Worm (Caenorhabditis elegans) whole organism, late embryonic: ENCODE measurements around the gene F11G11.13.
"Not testable (repeated sequence)": the region's sequence is repeated elsewhere in the genome, so short reads cannot be mapped to it uniquely, and the experiment has no call there.

Source experiments
- C08G9.2 ChIP-seq: sonication (generic microtip); optimal IDR thresholded peaks from 2 replicates; lab custom pipeline; 2016; ENCODE audit warnings: mild to moderate bottlenecking, missing genetic modification characterization, moderate library complexity, missing compliant biosample characterization
- Y22D7AL.16 ChIP-seq: sonication (generic microtip); optimal IDR thresholded peaks from 2 replicates; lab custom pipeline; 2016; ENCODE audit warnings: missing genetic modification characterization, missing compliant biosample characterization
- ceh-18 ChIP-seq: sonication (generic microtip); optimal IDR thresholded peaks from 2 replicates; lab custom pipeline; 2016; ENCODE audit warnings: missing genetic modification characterization, missing compliant biosample characterization
- ceh-2 ChIP-seq: sonication (generic microtip); optimal IDR thresholded peaks from 2 replicates; lab custom pipeline; 2016; ENCODE audit warnings: missing genotype, missing genetic modification characterization, missing compliant biosample characterization
- ceh-22 ChIP-seq: sonication (generic microtip); optimal IDR thresholded peaks from 2 replicates; lab custom pipeline; 2017; ENCODE audit warnings: missing biosample characterization, missing genetic modification characterization
- ceh-24 ChIP-seq: sonication (generic microtip); optimal IDR thresholded peaks from 2 replicates; lab custom pipeline; 2016; ENCODE audit warnings: mild to moderate bottlenecking, missing genetic modification characterization, missing compliant biosample characterization
- ceh-31 ChIP-seq: sonication (generic microtip); optimal IDR thresholded peaks from 2 replicates; lab custom pipeline; 2016; ENCODE audit warnings: missing genetic modification characterization, missing compliant biosample characterization
- ceh-9 ChIP-seq: sonication (generic microtip); optimal IDR thresholded peaks from 2 replicates; lab custom pipeline; 2016; ENCODE audit warnings: mild to moderate bottlenecking, missing genetic modification characterization, inconsistent platforms, missing compliant biosample characterization
- dmd-4 ChIP-seq: sonication (generic microtip); optimal IDR thresholded peaks from 2 replicates; lab custom pipeline; 2016; ENCODE audit warnings: borderline replicate concordance, missing genetic modification characterization, missing compliant biosample characterization
- elt-2 ChIP-seq: sonication (generic microtip); optimal IDR thresholded peaks from 2 replicates; lab custom pipeline; 2016; ENCODE audit warnings: missing genetic modification reagents, missing genetic modification characterization, missing compliant biosample characterization
- hlh-15 ChIP-seq: sonication (generic microtip); optimal IDR thresholded peaks from 2 replicates; lab custom pipeline; 2016; ENCODE audit warnings: missing genetic modification characterization, missing compliant biosample characterization
- madf-2 ChIP-seq: sonication (generic microtip); optimal IDR thresholded peaks from 2 replicates; lab custom pipeline; 2017; ENCODE audit warnings: missing genetic modification characterization, missing compliant biosample characterization
- nhr-11 ChIP-seq: fragments of 150-350 bp; optimal IDR thresholded peaks from 2 replicates; lab custom pipeline; 2014; ENCODE audit warnings: missing biosample characterization, missing genetic modification characterization
- nhr-232 ChIP-seq: sonication (generic microtip); optimal IDR thresholded peaks from 2 replicates; lab custom pipeline; 2016; ENCODE audit warnings: missing genetic modification characterization, missing compliant biosample characterization
- npax-4 ChIP-seq: sonication (generic microtip); optimal IDR thresholded peaks from 2 replicates; lab custom pipeline; 2016; ENCODE audit warnings: missing genetic modification characterization, missing compliant biosample characterization
- pat-9 ChIP-seq: fragments of 200-800 bp; sonication (Bioruptor generic); optimal IDR thresholded peaks from 2 replicates; lab custom pipeline; 2018; ENCODE audit warnings: mild to moderate bottlenecking, missing genetic modification characterization, moderate library complexity, missing compliant biosample characterization
- pax-1 ChIP-seq: fragments of 150-350 bp; optimal IDR thresholded peaks from 2 replicates; lab custom pipeline; 2014; ENCODE audit warnings: missing biosample characterization, missing genetic modification characterization
- pha-2 ChIP-seq: sonication (generic microtip); optimal IDR thresholded peaks from 2 replicates; lab custom pipeline; 2017; ENCODE audit warnings: mild to moderate bottlenecking, missing genetic modification characterization, missing compliant biosample characterization
- pha-4 ChIP-seq: fragments of 150-350 bp; optimal IDR thresholded peaks from 2 replicates; lab custom pipeline; 2018; ENCODE audit warnings: missing biosample characterization, missing genetic modification reagents, missing genetic modification characterization
- pqm-1 ChIP-seq: sonication (generic microtip); optimal IDR thresholded peaks from 2 replicates; lab custom pipeline; 2016; ENCODE audit warnings: missing genetic modification characterization, missing compliant biosample characterization
- sdc-2 ChIP-seq: sonication (generic microtip); optimal IDR thresholded peaks from 2 replicates; lab custom pipeline; 2016; ENCODE audit warnings: missing genotype, missing genetic modification characterization, missing compliant biosample characterization
- sox-4 ChIP-seq: sonication (generic microtip); optimal IDR thresholded peaks from 2 replicates; lab custom pipeline; 2017; ENCODE audit warnings: mild to moderate bottlenecking, missing genetic modification characterization, inconsistent platforms, missing compliant biosample characterization
- syd-9 ChIP-seq: sonication (generic microtip); optimal IDR thresholded peaks from 2 replicates; lab custom pipeline; 2016; ENCODE audit warnings: mild to moderate bottlenecking, missing genetic modification characterization, moderate library complexity, missing compliant biosample characterization
- tbx-2 ChIP-seq: sonication (generic microtip); optimal IDR thresholded peaks from 2 replicates; lab custom pipeline; 2016; ENCODE audit warnings: missing genetic modification characterization, missing compliant biosample characterization
- unc-42 ChIP-seq: sonication (generic microtip); optimal IDR thresholded peaks from 2 replicates; lab custom pipeline; 2016; ENCODE audit warnings: missing genotype, missing genetic modification characterization, missing compliant biosample characterization
- unc-55 ChIP-seq: sonication (generic microtip); optimal IDR thresholded peaks from 2 replicates; lab custom pipeline; 2017; ENCODE audit warnings: missing biosample characterization, missing genetic modification reagents, missing genetic modification characterization
- ztf-16 ChIP-seq: sonication (generic microtip); optimal IDR thresholded peaks from 2 replicates; lab custom pipeline; 2017; ENCODE audit warnings: missing genetic modification characterization, missing compliant biosample characterization

F11G11.13 gene

DNA sequence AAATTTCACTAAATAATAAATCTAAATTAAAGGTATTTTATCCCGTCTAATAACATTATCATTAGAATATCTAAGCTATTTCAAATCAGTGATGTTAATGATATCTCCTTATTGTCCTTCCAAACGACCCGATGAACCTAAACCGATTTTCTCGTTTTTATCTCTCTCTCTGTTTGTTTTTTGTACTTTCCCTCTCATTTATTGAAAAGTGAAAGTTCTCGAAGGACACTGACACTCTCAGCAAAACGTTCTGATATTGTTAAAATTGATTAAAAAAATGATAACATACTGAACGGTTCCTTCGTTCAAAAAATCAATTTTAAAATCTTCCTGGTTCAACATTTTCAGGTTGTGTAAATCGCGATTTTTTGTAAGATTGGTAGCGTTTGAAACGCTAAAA, at the start of gene F11G11.13:
TSS of gene F11G11.13 (minus strand) at position 89 of the 400 bp plus-strand sequence.
- TF ChIP-seq pha-2 (tag; lab: Kevin White, UChicago): no peak
- TF ChIP-seq nhr-11 (tag; lab: Kevin White, UChicago): no peak

DNA sequence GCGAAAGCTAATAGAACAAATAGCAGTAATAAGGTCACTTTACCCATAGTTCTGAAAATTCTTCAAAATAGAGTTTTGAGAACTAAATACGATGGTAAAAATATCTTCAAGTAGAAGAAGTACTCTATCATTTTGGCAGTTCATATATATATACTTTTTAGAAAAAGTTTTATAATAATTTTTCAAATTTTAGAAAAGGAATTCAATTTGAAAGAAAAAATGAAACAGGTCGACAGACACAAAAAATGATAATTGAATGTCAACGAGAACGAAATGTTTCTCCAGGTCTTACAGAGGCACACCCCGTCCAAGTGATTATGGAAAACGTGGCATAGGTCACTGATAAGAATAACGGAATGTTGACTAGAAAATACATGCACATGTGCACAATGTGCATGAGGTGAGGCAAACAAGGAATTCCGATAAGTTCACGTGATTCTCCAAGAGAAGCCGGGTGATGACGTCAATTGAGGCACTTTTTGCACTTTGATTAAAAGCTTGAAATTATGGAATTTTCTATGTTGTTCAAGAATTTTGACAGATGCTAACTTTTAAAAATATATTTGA, 49.3 kb upstream of the F11G11.13 start, which contains the start of gene aagr-2:
TSS of gene aagr-2 (minus strand) at position 51 of the 567 bp plus-strand sequence.
- no peak for TF ChIP-seq madf-2
- TF ChIP-seq elt-2: peak; percentile 99
- TF ChIP-seq, all 69 proteins: peak for 1

DNA sequence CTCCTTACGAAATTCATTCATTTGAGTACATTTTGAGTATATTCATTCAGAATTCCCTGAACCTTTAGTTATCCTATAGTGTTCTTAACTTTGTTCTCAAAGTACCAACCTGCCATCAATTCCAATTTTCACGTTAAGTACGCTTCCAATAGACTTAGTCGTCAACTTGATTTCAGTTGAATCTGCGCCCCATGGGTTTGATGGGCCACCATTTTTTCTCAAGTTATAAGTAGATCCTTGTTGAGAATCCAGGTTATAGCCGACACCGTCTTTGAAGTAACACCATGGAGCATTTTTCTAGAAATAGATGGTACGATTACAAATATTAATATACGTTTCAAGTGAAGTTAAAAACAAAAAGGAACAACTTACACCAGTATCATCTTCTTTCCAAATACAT, 48.8 kb upstream of the F11G11.13 start:
- TF ChIP-seq hlh-15 (tag; lab: Kevin White, UChicago) (no peak), pqm-1 (no peak)

DNA sequence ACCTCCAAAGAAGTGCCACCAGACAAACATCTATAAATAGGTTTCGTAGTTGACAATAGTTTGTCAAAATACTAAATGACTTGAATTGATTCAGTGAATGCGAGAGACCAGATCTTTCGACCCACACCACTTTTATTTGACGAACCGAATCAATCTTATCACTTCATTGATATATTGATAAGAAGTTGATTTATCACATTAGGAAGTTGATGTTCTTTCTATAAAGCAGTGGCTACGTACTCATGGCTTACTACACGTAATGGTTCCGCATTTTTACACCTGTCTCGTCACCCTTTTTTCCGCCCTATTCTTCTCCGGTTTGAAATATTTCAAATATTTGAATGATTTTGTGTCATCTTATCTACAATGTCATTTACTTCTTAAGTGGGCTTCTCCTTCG, 44.6 kb upstream of the F11G11.13 start:
- TF ChIP-seq elt-2: peak; percentile 83
- TF ChIP-seq syd-9 (tag; lab: Kevin White, UChicago): no peak

DNA sequence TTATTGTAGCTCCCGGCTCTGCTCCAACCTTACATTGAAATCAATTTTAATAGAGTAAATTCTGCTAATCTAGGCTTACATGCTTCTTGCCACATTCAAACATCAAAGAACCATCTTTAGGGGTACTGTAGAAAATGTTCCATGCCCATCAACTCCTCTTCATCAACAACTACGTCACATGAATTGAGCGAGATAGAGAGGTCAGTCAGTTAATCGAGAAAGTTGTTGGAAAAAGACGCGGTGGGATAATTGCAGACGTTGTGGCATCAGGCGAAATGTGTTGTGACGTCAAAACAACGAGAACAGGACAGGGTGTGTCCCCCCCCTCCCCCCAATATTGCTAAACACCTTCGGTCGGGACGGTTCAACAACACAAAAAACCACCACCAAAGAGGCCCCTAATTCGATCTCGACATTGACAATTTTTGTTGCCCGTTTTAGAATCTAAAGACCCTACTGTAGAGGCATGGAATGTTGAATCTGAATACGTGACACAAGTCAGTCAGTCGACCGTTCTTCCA, 42.6 kb upstream of the F11G11.13 start:
- TF ChIP-seq Y22D7AL.16 (tag; lab: Kevin White, UChicago) (no peak), ceh-9 (tag; lab: Kevin White, UChicago) (no peak), unc-55 (no peak), tbx-2 (tag; lab: Kevin White, UChicago) (no peak), pha-4 (tag; lab: Kevin White, UChicago) (no peak), sdc-2 (no peak), ceh-31 (tag; lab: Kevin White, UChicago) (no peak)

DNA sequence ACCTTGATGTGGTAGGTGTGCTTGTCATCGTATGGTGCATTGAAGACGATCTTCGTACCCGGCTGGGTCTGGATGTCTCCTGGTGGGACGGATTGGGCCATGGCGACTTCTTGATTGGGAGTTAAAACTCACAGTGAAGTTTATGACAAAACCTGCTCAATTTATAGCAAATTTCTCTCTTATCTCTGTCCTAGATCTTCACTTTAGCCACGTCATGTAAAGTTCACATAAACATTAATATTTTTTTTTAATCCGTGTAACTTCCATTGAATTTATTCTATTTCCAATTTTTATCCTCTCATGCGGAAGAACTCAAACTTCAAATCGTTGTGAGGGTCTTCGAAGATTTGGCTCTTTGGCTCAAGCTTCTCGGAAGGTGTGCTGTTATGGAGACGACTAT, 40.5 kb upstream of the F11G11.13 start, which contains the start of gene msp-31:
TSS of gene msp-31 (minus strand) at position 101 of the 400 bp plus-strand sequence.
- TF ChIP-seq Y22D7AL.16, ceh-18, ztf-16 (tag; lab: Kevin White, UChicago): not testable (repeated sequence)

DNA sequence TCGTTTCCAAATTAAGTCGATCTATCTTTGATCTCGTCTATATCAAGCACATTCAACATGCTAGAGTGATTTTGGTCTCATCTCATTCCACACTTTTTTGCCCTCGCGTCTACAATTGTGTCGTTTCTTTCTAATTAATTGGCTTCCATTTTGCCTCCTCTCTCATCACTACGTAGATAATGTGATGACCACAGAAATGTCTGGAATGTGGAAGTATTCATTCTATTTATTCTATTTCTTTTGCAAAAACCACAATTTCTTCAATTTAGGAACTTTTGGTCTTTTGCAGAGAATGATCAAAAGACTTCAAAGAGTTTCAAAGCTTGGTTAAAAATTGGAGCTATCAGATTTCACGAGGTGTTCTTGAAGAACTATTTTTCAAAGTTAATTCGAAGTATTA, 39.6 kb upstream of the F11G11.13 start:
- TF ChIP-seq pat-9 (tag; lab: Kevin White, UChicago): no peak
- TF ChIP-seq madf-2: no peak
- TF ChIP-seq dmd-4 (tag; lab: Kevin White, UChicago): no peak
- TF ChIP-seq C08G9.2 (tag; lab: Kevin White, UChicago): no peak
- TF ChIP-seq sox-4 (tag; lab: Kevin White, UChicago): no peak

DNA sequence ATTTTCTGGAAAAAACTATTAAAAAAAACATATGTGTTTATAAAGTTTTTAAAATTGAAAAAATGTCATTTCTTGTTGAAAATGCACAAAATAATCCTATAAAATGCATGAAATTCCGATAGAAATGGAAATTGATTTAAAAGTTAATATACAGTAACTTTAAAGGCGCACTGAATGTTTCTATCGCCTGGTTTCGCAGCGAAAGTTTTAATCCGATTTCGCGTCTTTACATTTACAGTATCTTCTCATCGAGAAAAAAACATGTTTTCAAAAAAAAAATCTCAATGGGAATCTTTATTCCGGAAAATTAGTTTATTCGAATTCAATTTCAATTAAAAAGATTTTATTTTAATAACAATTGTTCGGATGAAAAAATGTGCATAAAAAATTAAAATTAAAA, 38.2 kb upstream of the F11G11.13 start, which contains the start of gene R05F9.11:
TSS of gene R05F9.11 (minus strand) at position 5 of the 400 bp plus-strand sequence.
- TF ChIP-seq ceh-9 (tag; lab: Kevin White, UChicago) (no peak), nhr-232 (tag; lab: Kevin White, UChicago) (no peak), npax-4 (tag; lab: Kevin White, UChicago) (no peak), ceh-2 (tag; lab: Kevin White, UChicago) (no peak)

DNA sequence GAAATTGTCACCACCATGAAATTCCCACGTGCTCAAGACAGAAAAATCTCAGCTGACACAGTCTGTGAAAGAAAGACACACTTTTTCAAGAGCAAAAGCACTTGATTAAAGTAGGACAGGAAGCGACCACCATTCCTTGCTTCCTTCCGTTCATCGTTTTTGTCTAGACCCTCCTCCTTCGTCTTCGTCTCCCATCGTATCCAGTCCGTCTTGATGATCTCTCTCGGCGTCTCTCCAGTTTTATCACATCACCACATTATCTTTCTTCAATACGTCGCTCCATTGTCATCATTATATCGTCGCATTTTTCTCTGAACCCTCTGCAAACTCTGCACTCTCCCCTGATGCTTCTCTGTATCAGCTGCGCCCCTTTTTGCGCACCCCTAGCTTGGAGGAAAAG, 32.2 kb upstream of the F11G11.13 start:
- TF ChIP-seq ceh-22 (peak; percentile 19), unc-42 (tag; lab: Kevin White, UChicago) (peak; percentile 38), unc-55 (peak; percentile 48), pha-2 (tag; lab: Kevin White, UChicago) (no peak), elt-2 (peak; percentile 22), pax-1 (tag; lab: Kevin White, UChicago) (no peak), ceh-24 (tag; lab: Kevin White, UChicago) (no peak)
- TF ChIP-seq, all 69 proteins: peak for 4
